Worm (Caenorhabditis elegans) whole organism, late embryonic: ENCODE results near the gene Y49G5A.1.

Source experiments
- C08G9.2 ChIP-seq: sonication (generic microtip); optimal IDR thresholded peaks from 2 replicates; lab custom pipeline; 2016; ENCODE audit warnings: mild to moderate bottlenecking, missing genetic modification characterization, moderate library complexity, missing compliant biosample characterization
- ama-1 ChIP-seq: fragments of 150-350 bp; optimal IDR thresholded peaks from 2 replicates; lab custom pipeline; 2014
- ceh-14 ChIP-seq: sonication (generic microtip); optimal IDR thresholded peaks from 2 replicates; lab custom pipeline; 2016; ENCODE audit warnings: missing genotype, missing genetic modification characterization, missing compliant biosample characterization
- ceh-19 ChIP-seq: fragments of 200-800 bp; sonication (Bioruptor generic); optimal IDR thresholded peaks from 2 replicates; lab custom pipeline; 2018; ENCODE audit warnings: mild to moderate bottlenecking, missing genetic modification characterization, missing compliant biosample characterization
- ceh-2 ChIP-seq: sonication (generic microtip); optimal IDR thresholded peaks from 2 replicates; lab custom pipeline; 2016; ENCODE audit warnings: missing genotype, missing genetic modification characterization, missing compliant biosample characterization
- ceh-22 ChIP-seq: sonication (generic microtip); optimal IDR thresholded peaks from 2 replicates; lab custom pipeline; 2017; ENCODE audit warnings: missing biosample characterization, missing genetic modification characterization
- ceh-30 ChIP-seq: fragments of 150-350 bp; optimal IDR thresholded peaks from 2 replicates; lab custom pipeline; 2014; ENCODE audit warnings: missing biosample characterization, missing genetic modification characterization
- ceh-31 ChIP-seq: sonication (generic microtip); optimal IDR thresholded peaks from 2 replicates; lab custom pipeline; 2016; ENCODE audit warnings: missing genetic modification characterization, missing compliant biosample characterization
- ceh-48 ChIP-seq: sonication (generic microtip); optimal IDR thresholded peaks from 2 replicates; lab custom pipeline; 2016; ENCODE audit warnings: missing genetic modification characterization, inconsistent platforms, missing compliant biosample characterization
- ceh-6 ChIP-seq: fragments of 200-800 bp; sonication (Bioruptor generic); optimal IDR thresholded peaks from 2 replicates; lab custom pipeline; 2018; ENCODE audit warnings: mild to moderate bottlenecking, missing genetic modification characterization, missing compliant biosample characterization
- dve-1 ChIP-seq: sonication (generic microtip); optimal IDR thresholded peaks from 2 replicates; lab custom pipeline; 2017; ENCODE audit warnings: antibody characterized with exemption, mild to moderate bottlenecking, missing genetic modification characterization, missing compliant biosample characterization
- elt-4 ChIP-seq: sonication (generic microtip); optimal IDR thresholded peaks from 2 replicates; lab custom pipeline; 2016; ENCODE audit warnings: missing genetic modification characterization, missing compliant biosample characterization
- ets-4 ChIP-seq: sonication (generic microtip); optimal IDR thresholded peaks from 2 replicates; lab custom pipeline; 2016; ENCODE audit warnings: missing genetic modification characterization, missing compliant biosample characterization
- eyg-1 ChIP-seq: sonication (generic microtip); optimal IDR thresholded peaks from 2 replicates; lab custom pipeline; 2016; ENCODE audit warnings: missing genotype, missing genetic modification characterization, missing compliant biosample characterization
- fkh-6 ChIP-seq: sonication (generic microtip); optimal IDR thresholded peaks from 2 replicates; lab custom pipeline; 2016; ENCODE audit warnings: missing genetic modification characterization, missing compliant biosample characterization
- gmeb-2 ChIP-seq: sonication (generic microtip); optimal IDR thresholded peaks from 2 replicates; lab custom pipeline; 2016; ENCODE audit warnings: missing genetic modification characterization, inconsistent platforms, missing compliant biosample characterization
- hlh-30 ChIP-seq: sonication (generic microtip); optimal IDR thresholded peaks from 2 replicates; lab custom pipeline; 2017; ENCODE audit warnings: antibody characterized with exemption, missing genetic modification characterization, missing compliant biosample characterization; ENCODE audit not compliant: insufficient read depth
- hlh-6 ChIP-seq: sonication (generic microtip); optimal IDR thresholded peaks from 2 replicates; lab custom pipeline; 2016; ENCODE audit warnings: missing genotype, missing genetic modification characterization, missing compliant biosample characterization
- lim-6 ChIP-seq: sonication (generic microtip); optimal IDR thresholded peaks from 2 replicates; lab custom pipeline; 2016; ENCODE audit warnings: missing genetic modification characterization, missing compliant biosample characterization
- nhr-232 ChIP-seq: sonication (generic microtip); optimal IDR thresholded peaks from 2 replicates; lab custom pipeline; 2016; ENCODE audit warnings: missing genetic modification characterization, missing compliant biosample characterization
- odd-2 ChIP-seq: sonication (generic microtip); optimal IDR thresholded peaks from 2 replicates; lab custom pipeline; 2017; ENCODE audit warnings: antibody characterized with exemption, mild to moderate bottlenecking, missing genetic modification characterization, missing compliant biosample characterization
- pat-9 ChIP-seq: fragments of 200-800 bp; sonication (Bioruptor generic); optimal IDR thresholded peaks from 2 replicates; lab custom pipeline; 2018; ENCODE audit warnings: mild to moderate bottlenecking, missing genetic modification characterization, moderate library complexity, missing compliant biosample characterization
- pha-2 ChIP-seq: sonication (generic microtip); optimal IDR thresholded peaks from 2 replicates; lab custom pipeline; 2017; ENCODE audit warnings: mild to moderate bottlenecking, missing genetic modification characterization, missing compliant biosample characterization
- pha-4 ChIP-seq: fragments of 150-350 bp; optimal IDR thresholded peaks from 2 replicates; lab custom pipeline; 2018; ENCODE audit warnings: missing biosample characterization, missing genetic modification reagents, missing genetic modification characterization
- pqm-1 ChIP-seq: sonication (generic microtip); optimal IDR thresholded peaks from 2 replicates; lab custom pipeline; 2016; ENCODE audit warnings: missing genetic modification characterization, missing compliant biosample characterization
- rnt-1 ChIP-seq: sonication (generic microtip); optimal IDR thresholded peaks from 2 replicates; lab custom pipeline; 2016; ENCODE audit warnings: missing genetic modification characterization, missing compliant biosample characterization
- sox-2 ChIP-seq: fragments of 200-800 bp; sonication (Bioruptor generic); IDR thresholded peaks from 2 replicates; pipeline ENCODE4 v1.3.6; 2022; ENCODE audit warnings: missing genetic modification reagents, missing genetic modification characterization, missing compliant biosample characterization
- sox-4 ChIP-seq: sonication (generic microtip); optimal IDR thresholded peaks from 2 replicates; lab custom pipeline; 2017; ENCODE audit warnings: mild to moderate bottlenecking, missing genetic modification characterization, inconsistent platforms, missing compliant biosample characterization
- tbx-7 ChIP-seq: sonication (generic microtip); optimal IDR thresholded peaks from 2 replicates; lab custom pipeline; 2016; ENCODE audit warnings: missing genotype, missing genetic modification characterization, missing compliant biosample characterization
- ttx-3 ChIP-seq: sonication (generic microtip); optimal IDR thresholded peaks from 2 replicates; lab custom pipeline; 2016; ENCODE audit warnings: missing genetic modification reagents, missing genetic modification characterization, missing compliant biosample characterization
- unc-42 ChIP-seq: sonication (generic microtip); optimal IDR thresholded peaks from 2 replicates; lab custom pipeline; 2016; ENCODE audit warnings: missing genotype, missing genetic modification characterization, missing compliant biosample characterization
- unc-55 ChIP-seq: sonication (generic microtip); optimal IDR thresholded peaks from 2 replicates; lab custom pipeline; 2017; ENCODE audit warnings: missing biosample characterization, missing genetic modification reagents, missing genetic modification characterization
- unc-86 ChIP-seq: sonication (generic microtip); optimal IDR thresholded peaks from 2 replicates; lab custom pipeline; 2016; ENCODE audit warnings: missing genetic modification characterization, missing compliant biosample characterization

Gene Y49G5A.1

ce11 chrV:5318349-5318748, 31.2 kb upstream of the Y49G5A.1 start:
- TF ChIP-seq C08G9.2 (tag; lab: Kevin White, UChicago) (no peak), unc-55 (GFP tag; lab: Kevin White, UChicago) (peak; percentile 68)

DNA sequence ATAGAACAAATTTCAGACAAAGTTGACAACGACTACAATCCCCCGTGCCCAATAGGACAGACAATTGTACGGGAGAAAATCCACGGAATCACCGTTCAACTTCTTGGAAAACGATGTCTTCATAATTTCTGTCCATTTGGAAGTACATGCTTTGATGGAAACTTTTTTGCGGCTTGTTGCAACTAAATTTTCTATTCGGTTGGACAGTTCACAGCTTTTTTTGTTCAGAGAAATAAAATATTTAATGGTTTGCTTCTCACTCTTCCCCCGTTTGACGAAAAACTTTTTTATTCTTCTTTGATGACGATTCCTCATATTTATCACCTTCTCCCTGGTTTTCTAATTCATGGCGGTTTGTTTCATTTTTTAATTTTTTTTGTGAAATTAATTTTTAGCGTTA, 26.9 kb upstream of the Y49G5A.1 start, which contains the start of gene C10G8.2:
Gene C10G8.2 (plus strand): TSS at position 301 of the 400 bp plus-strand sequence.
- TF ChIP-seq ama-1 = no peak
- TF ChIP-seq rnt-1 = no peak
- TF ChIP-seq gmeb-2 (tag; lab: Kevin White, UChicago) = no peak
- no peak for TF ChIP-seq pqm-1 (tag; lab: Kevin White, UChicago)
- TF ChIP-seq tbx-7 (tag; lab: Kevin White, UChicago) = no peak
- TF ChIP-seq C08G9.2 (tag; lab: Kevin White, UChicago) = no peak
- TF ChIP-seq sox-4 (tag; lab: Kevin White, UChicago) = no peak

ce11 chrV:5312453-5312852, 25.3 kb upstream of the Y49G5A.1 start, which contains the start of gene C10G8.3:
Gene C10G8.3 (plus strand): TSS chrV:5312753.
- TF ChIP-seq ceh-22 (tag; lab: Kevin White, UChicago) (no peak), ceh-6 (no peak), unc-42 (tag; lab: Kevin White, UChicago) (no peak), elt-4 (tag; lab: Kevin White, UChicago) (no peak), pha-4 (no peak), hlh-30 (tag; lab: Kevin White, UChicago) (no peak), ceh-30 (no peak), ceh-48 (tag; lab: Kevin White, UChicago) (no peak), odd-2 (tag; lab: Kevin White, UChicago) (no peak), hlh-6 (no peak), ceh-2 (no peak), fkh-6 (tag; lab: Kevin White, UChicago) (no peak), ceh-19 (no peak), ama-1 (no peak), eyg-1 (tag; lab: Kevin White, UChicago) (no peak)

ce11 chrV:5311635-5312034, 24.5 kb upstream of the Y49G5A.1 start, which contains the start of gene C10G8.4:
Gene C10G8.4 (plus strand): TSS chrV:5311935.
- TF ChIP-seq lim-6 = no peak
- TF ChIP-seq sox-4 (tag; lab: Kevin White, UChicago) = no peak

- TF ChIP-seq unc-86 = no peak
- TF ChIP-seq ceh-31 (tag; lab: Kevin White, UChicago) = no peak
- no peak for TF ChIP-seq ttx-3 (tag; lab: Kevin White, UChicago)
- no peak for TF ChIP-seq unc-55 (GFP tag; lab: Kevin White, UChicago)
- TF ChIP-seq dve-1 (tag; lab: Kevin White, UChicago) = no peak
- TF ChIP-seq rnt-1 = no peak
- no peak for TF ChIP-seq sox-2 (GFP tag; lab: Robert Waterston, UW)
- TF ChIP-seq gmeb-2 (tag; lab: Kevin White, UChicago) = no peak
- no peak for TF ChIP-seq C08G9.2 (tag; lab: Kevin White, UChicago)
- TF ChIP-seq ceh-14 (tag; lab: Kevin White, UChicago) = no peak
- no peak for TF ChIP-seq ceh-2
- TF ChIP-seq ceh-22 (tag; lab: Kevin White, UChicago) = no peak
- no peak for TF ChIP-seq nhr-232 (tag; lab: Kevin White, UChicago)
These were observed 17.2 kb upstream of the Y49G5A.1 start for ce11 chrV:5304366-5304765.

DNA sequence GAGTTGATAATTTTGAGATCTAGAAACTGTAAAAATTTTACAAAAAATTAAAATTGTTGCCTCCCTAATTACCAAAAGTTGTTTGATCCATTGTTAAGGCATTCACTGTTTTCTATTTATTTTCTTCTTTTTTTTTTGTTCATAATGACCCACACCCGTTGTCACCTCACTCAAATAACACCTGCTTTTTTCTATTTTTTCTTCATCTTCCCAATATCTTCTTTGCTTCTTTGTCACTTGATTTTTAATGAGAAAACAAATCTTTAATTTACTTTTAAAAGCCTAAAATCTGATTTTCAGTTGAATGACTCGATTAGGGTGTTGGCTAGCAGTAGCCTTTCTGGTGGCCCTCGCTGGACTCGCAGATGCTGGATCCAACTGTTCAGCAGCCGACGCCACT, 16.2 kb upstream of the Y49G5A.1 start, which contains the start of gene ncx-2:
Gene ncx-2 (plus strand): TSS at position 301 of the 400 bp plus-strand sequence.
- TF ChIP-seq eyg-1 (tag; lab: Kevin White, UChicago) (no peak), ets-4 (no peak), pat-9 (tag; lab: Kevin White, UChicago) (no peak), ceh-30 (no peak), pha-2 (no peak), pha-4 (no peak)
- TF ChIP-seq, all 69 proteins: peak for 0
